Worm (Caenorhabditis elegans) whole organism, late embryonic: Measurements from ENCODE around the gene H23N18.6.

Experiments used
- C08G9.2 ChIP-seq: sonication (generic microtip); optimal IDR thresholded peaks from 2 replicates; lab custom pipeline; 2016; ENCODE audit warnings: mild to moderate bottlenecking, missing genetic modification characterization, moderate library complexity, missing compliant biosample characterization
- C38D4.7 ChIP-seq: fragments of 200-800 bp; sonication (Bioruptor generic); optimal IDR thresholded peaks from 2 replicates; lab custom pipeline; 2018; ENCODE audit warnings: mild to moderate bottlenecking, missing genetic modification characterization, moderate library complexity, missing compliant biosample characterization
- F13H6.1 ChIP-seq: sonication (generic microtip); optimal IDR thresholded peaks from 2 replicates; lab custom pipeline; 2016; ENCODE audit warnings: missing genetic modification characterization, missing compliant biosample characterization
- K02D7.2 ChIP-seq: sonication (generic microtip); optimal IDR thresholded peaks from 2 replicates; lab custom pipeline; 2017; ENCODE audit warnings: mild to moderate bottlenecking, missing genetic modification characterization, missing compliant biosample characterization
- K09A11.1 ChIP-seq: sonication (generic microtip); optimal IDR thresholded peaks from 2 replicates; lab custom pipeline; 2017; ENCODE audit warnings: antibody characterized with exemption, mild to moderate bottlenecking, missing genetic modification characterization, missing compliant biosample characterization; ENCODE audit not compliant: insufficient read depth
- T23F11.4 ChIP-seq: fragments of 200-800 bp; sonication (Bioruptor generic); optimal IDR thresholded peaks from 2 replicates; lab custom pipeline; 2018; ENCODE audit warnings: mild to moderate bottlenecking, missing genetic modification characterization, missing compliant biosample characterization
- Y22D7AL.16 ChIP-seq: sonication (generic microtip); optimal IDR thresholded peaks from 2 replicates; lab custom pipeline; 2016; ENCODE audit warnings: missing genetic modification characterization, missing compliant biosample characterization
- ahr-1 ChIP-seq: sonication (generic microtip); optimal IDR thresholded peaks from 2 replicates; lab custom pipeline; 2016; ENCODE audit warnings: missing genetic modification characterization, missing compliant biosample characterization
- ama-1 ChIP-seq: fragments of 150-350 bp; optimal IDR thresholded peaks from 2 replicates; lab custom pipeline; 2014
- ceh-14 ChIP-seq: sonication (generic microtip); optimal IDR thresholded peaks from 2 replicates; lab custom pipeline; 2016; ENCODE audit warnings: missing genotype, missing genetic modification characterization, missing compliant biosample characterization
- ceh-19 ChIP-seq: fragments of 200-800 bp; sonication (Bioruptor generic); optimal IDR thresholded peaks from 2 replicates; lab custom pipeline; 2018; ENCODE audit warnings: mild to moderate bottlenecking, missing genetic modification characterization, missing compliant biosample characterization
- ceh-22 ChIP-seq: sonication (generic microtip); optimal IDR thresholded peaks from 2 replicates; lab custom pipeline; 2017; ENCODE audit warnings: missing biosample characterization, missing genetic modification characterization
- ceh-24 ChIP-seq: sonication (generic microtip); optimal IDR thresholded peaks from 2 replicates; lab custom pipeline; 2016; ENCODE audit warnings: mild to moderate bottlenecking, missing genetic modification characterization, missing compliant biosample characterization
- ceh-30 ChIP-seq: fragments of 150-350 bp; optimal IDR thresholded peaks from 2 replicates; lab custom pipeline; 2014; ENCODE audit warnings: missing biosample characterization, missing genetic modification characterization
- ceh-31 ChIP-seq: sonication (generic microtip); optimal IDR thresholded peaks from 2 replicates; lab custom pipeline; 2016; ENCODE audit warnings: missing genetic modification characterization, missing compliant biosample characterization
- ceh-34 ChIP-seq: sonication (generic microtip); optimal IDR thresholded peaks from 2 replicates; lab custom pipeline; 2016; ENCODE audit warnings: mild to moderate bottlenecking, missing genetic modification characterization, missing compliant biosample characterization
- ceh-9 ChIP-seq: sonication (generic microtip); optimal IDR thresholded peaks from 2 replicates; lab custom pipeline; 2016; ENCODE audit warnings: mild to moderate bottlenecking, missing genetic modification characterization, inconsistent platforms, missing compliant biosample characterization
- che-1 ChIP-seq: sonication (generic microtip); optimal IDR thresholded peaks from 2 replicates; lab custom pipeline; 2016; ENCODE audit warnings: mild to moderate bottlenecking, missing genetic modification characterization, missing compliant biosample characterization
- dve-1 ChIP-seq: sonication (generic microtip); optimal IDR thresholded peaks from 2 replicates; lab custom pipeline; 2017; ENCODE audit warnings: antibody characterized with exemption, mild to moderate bottlenecking, missing genetic modification characterization, missing compliant biosample characterization
- elt-2 ChIP-seq: sonication (generic microtip); optimal IDR thresholded peaks from 2 replicates; lab custom pipeline; 2016; ENCODE audit warnings: missing genetic modification reagents, missing genetic modification characterization, missing compliant biosample characterization
- elt-4 ChIP-seq: sonication (generic microtip); optimal IDR thresholded peaks from 2 replicates; lab custom pipeline; 2016; ENCODE audit warnings: missing genetic modification characterization, missing compliant biosample characterization
- ets-4 ChIP-seq: sonication (generic microtip); optimal IDR thresholded peaks from 2 replicates; lab custom pipeline; 2016; ENCODE audit warnings: missing genetic modification characterization, missing compliant biosample characterization
- eyg-1 ChIP-seq: sonication (generic microtip); optimal IDR thresholded peaks from 2 replicates; lab custom pipeline; 2016; ENCODE audit warnings: missing genotype, missing genetic modification characterization, missing compliant biosample characterization
- fkh-10 ChIP-seq: fragments of 150-350 bp; optimal IDR thresholded peaks from 2 replicates; lab custom pipeline; 2014; ENCODE audit warnings: missing biosample characterization, missing genetic modification reagents, missing genetic modification characterization
- fkh-6 ChIP-seq: sonication (generic microtip); optimal IDR thresholded peaks from 2 replicates; lab custom pipeline; 2016; ENCODE audit warnings: missing genetic modification characterization, missing compliant biosample characterization
- gmeb-2 ChIP-seq: sonication (generic microtip); optimal IDR thresholded peaks from 2 replicates; lab custom pipeline; 2016; ENCODE audit warnings: missing genetic modification characterization, inconsistent platforms, missing compliant biosample characterization
- hlh-13 ChIP-seq: fragments of 200-800 bp; sonication (Bioruptor generic); optimal IDR thresholded peaks from 2 replicates; lab custom pipeline; 2018; ENCODE audit warnings: mild to moderate bottlenecking, missing genetic modification characterization, missing compliant biosample characterization
- hlh-15 ChIP-seq: sonication (generic microtip); optimal IDR thresholded peaks from 2 replicates; lab custom pipeline; 2016; ENCODE audit warnings: missing genetic modification characterization, missing compliant biosample characterization
- hlh-30 ChIP-seq: sonication (generic microtip); optimal IDR thresholded peaks from 2 replicates; lab custom pipeline; 2017; ENCODE audit warnings: antibody characterized with exemption, missing genetic modification characterization, missing compliant biosample characterization; ENCODE audit not compliant: insufficient read depth
- hlh-8 ChIP-seq: sonication (generic microtip); optimal IDR thresholded peaks from 2 replicates; lab custom pipeline; 2016; ENCODE audit warnings: missing genotype, missing genetic modification characterization, missing compliant biosample characterization
- lim-6 ChIP-seq: sonication (generic microtip); optimal IDR thresholded peaks from 2 replicates; lab custom pipeline; 2016; ENCODE audit warnings: missing genetic modification characterization, missing compliant biosample characterization
- lin-11 ChIP-seq: fragments of 200-800 bp; sonication (Bioruptor generic); optimal IDR thresholded peaks from 2 replicates; lab custom pipeline; 2018; ENCODE audit warnings: mild to moderate bottlenecking, missing genetic modification characterization, missing compliant biosample characterization
- madf-2 ChIP-seq: sonication (generic microtip); optimal IDR thresholded peaks from 2 replicates; lab custom pipeline; 2017; ENCODE audit warnings: missing genetic modification characterization, missing compliant biosample characterization
- mec-3 ChIP-seq: sonication (generic microtip); optimal IDR thresholded peaks from 2 replicates; lab custom pipeline; 2016; ENCODE audit warnings: borderline replicate concordance, missing genetic modification characterization, missing compliant biosample characterization
- nfya-1 ChIP-seq: sonication (generic microtip); optimal IDR thresholded peaks from 2 replicates; lab custom pipeline; 2017; ENCODE audit warnings: missing genetic modification characterization, mild to moderate bottlenecking, missing compliant biosample characterization, antibody characterized with exemption, moderate library complexity
- nhr-232 ChIP-seq: sonication (generic microtip); optimal IDR thresholded peaks from 2 replicates; lab custom pipeline; 2016; ENCODE audit warnings: missing genetic modification characterization, missing compliant biosample characterization
- pag-3 ChIP-seq: sonication (generic microtip); optimal IDR thresholded peaks from 2 replicates; lab custom pipeline; 2016; ENCODE audit warnings: missing compliant biosample characterization, missing genetic modification characterization, borderline replicate concordance
- pax-1 ChIP-seq: fragments of 150-350 bp; optimal IDR thresholded peaks from 2 replicates; lab custom pipeline; 2014; ENCODE audit warnings: missing biosample characterization, missing genetic modification characterization
- pha-2 ChIP-seq: sonication (generic microtip); optimal IDR thresholded peaks from 2 replicates; lab custom pipeline; 2017; ENCODE audit warnings: mild to moderate bottlenecking, missing genetic modification characterization, missing compliant biosample characterization
- pqm-1 ChIP-seq: sonication (generic microtip); optimal IDR thresholded peaks from 2 replicates; lab custom pipeline; 2016; ENCODE audit warnings: missing genetic modification characterization, missing compliant biosample characterization
- ref-2 ChIP-seq: sonication (generic microtip); optimal IDR thresholded peaks from 2 replicates; lab custom pipeline; 2016; ENCODE audit warnings: missing genetic modification characterization, missing compliant biosample characterization
- rnt-1 ChIP-seq: sonication (generic microtip); optimal IDR thresholded peaks from 2 replicates; lab custom pipeline; 2016; ENCODE audit warnings: missing genetic modification characterization, missing compliant biosample characterization
- sdc-2 ChIP-seq: sonication (generic microtip); optimal IDR thresholded peaks from 2 replicates; lab custom pipeline; 2016; ENCODE audit warnings: missing genotype, missing genetic modification characterization, missing compliant biosample characterization
- sox-2 ChIP-seq: fragments of 200-800 bp; sonication (Bioruptor generic); IDR thresholded peaks from 2 replicates; pipeline ENCODE4 v1.3.6; 2022; ENCODE audit warnings: missing genetic modification reagents, missing genetic modification characterization, missing compliant biosample characterization
- sox-4 ChIP-seq: sonication (generic microtip); optimal IDR thresholded peaks from 2 replicates; lab custom pipeline; 2017; ENCODE audit warnings: mild to moderate bottlenecking, missing genetic modification characterization, inconsistent platforms, missing compliant biosample characterization
- tbx-2 ChIP-seq: sonication (generic microtip); optimal IDR thresholded peaks from 2 replicates; lab custom pipeline; 2016; ENCODE audit warnings: missing genetic modification characterization, missing compliant biosample characterization
- tbx-7 ChIP-seq: sonication (generic microtip); optimal IDR thresholded peaks from 2 replicates; lab custom pipeline; 2016; ENCODE audit warnings: missing genotype, missing genetic modification characterization, missing compliant biosample characterization
- ttx-3 ChIP-seq: sonication (generic microtip); optimal IDR thresholded peaks from 2 replicates; lab custom pipeline; 2016; ENCODE audit warnings: missing genetic modification reagents, missing genetic modification characterization, missing compliant biosample characterization
- unc-42 ChIP-seq: sonication (generic microtip); optimal IDR thresholded peaks from 2 replicates; lab custom pipeline; 2016; ENCODE audit warnings: missing genotype, missing genetic modification characterization, missing compliant biosample characterization
- unc-55 ChIP-seq: sonication (generic microtip); optimal IDR thresholded peaks from 2 replicates; lab custom pipeline; 2017; ENCODE audit warnings: missing biosample characterization, missing genetic modification reagents, missing genetic modification characterization
- unc-86 ChIP-seq: sonication (generic microtip); optimal IDR thresholded peaks from 2 replicates; lab custom pipeline; 2016; ENCODE audit warnings: missing genetic modification characterization, missing compliant biosample characterization
- ztf-16 ChIP-seq: sonication (generic microtip); optimal IDR thresholded peaks from 2 replicates; lab custom pipeline; 2017; ENCODE audit warnings: missing genetic modification characterization, missing compliant biosample characterization

The H23N18.6 gene

ce11 chrV:4914879-4915278 is at the start of gene H23N18.6:
H23N18.6 (minus strand) TSS chrV:4915079.
- TF ChIP-seq nhr-232, result no peak
- peak; percentile 60 for TF ChIP-seq elt-2 (tag; lab: Kevin White, UChicago)

DNA sequence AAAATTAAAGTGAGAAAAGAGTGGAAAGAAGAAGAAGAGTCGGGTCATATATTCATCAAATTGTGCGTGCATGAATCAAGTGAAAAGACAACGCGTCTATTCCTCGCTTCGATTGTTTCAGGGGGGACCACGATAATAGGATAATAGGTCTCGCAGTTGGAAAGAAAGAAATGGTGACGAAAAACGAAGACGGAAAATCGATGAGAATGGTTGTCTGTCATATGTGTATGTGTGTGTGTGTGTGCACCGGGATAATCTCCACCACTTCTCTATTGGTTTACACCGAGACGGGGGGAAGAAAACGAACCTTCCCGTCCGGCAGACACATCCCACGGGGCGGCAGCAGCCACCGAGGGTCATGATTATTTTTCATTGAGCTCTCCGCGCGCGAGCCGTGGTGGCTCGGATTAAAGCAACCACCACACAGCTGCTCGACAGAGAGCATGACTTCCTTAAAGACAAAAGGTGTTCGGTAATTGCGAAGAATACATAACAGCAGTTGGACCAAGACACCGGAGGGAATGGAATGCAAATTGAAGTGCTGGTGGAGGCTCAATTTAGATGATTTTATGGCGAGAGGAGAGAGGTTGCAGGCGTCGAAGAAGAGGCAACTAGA is 49.2 kb upstream of the H23N18.6 start:
- TF ChIP-seq tbx-2 (tag; lab: Kevin White, UChicago) (peak; percentile 45), ceh-22 (tag; lab: Kevin White, UChicago) (no peak), fkh-6 (tag; lab: Kevin White, UChicago) (peak; percentile 16), unc-42 (tag; lab: Kevin White, UChicago) (peak; percentile 70), sox-4 (tag; lab: Kevin White, UChicago) (no peak), eyg-1 (tag; lab: Kevin White, UChicago) (no peak), gmeb-2 (tag; lab: Kevin White, UChicago) (no peak), hlh-13 (GFP tag; lab: Kevin White, UChicago) (no peak), unc-86 (tag; lab: Kevin White, UChicago) (no peak), K09A11.1 (tag; lab: Kevin White, UChicago) (no peak), hlh-15 (no peak), tbx-7 (no peak), F13H6.1 (no peak), ets-4 (tag; lab: Kevin White, UChicago) (no peak), C08G9.2 (tag; lab: Kevin White, UChicago) (no peak), ceh-14 (tag; lab: Kevin White, UChicago) (no peak), T23F11.4 (GFP tag; lab: Kevin White, UChicago) (no peak), ceh-31 (tag; lab: Kevin White, UChicago) (peak; percentile 57), K02D7.2 (tag; lab: Kevin White, UChicago) (no peak), sdc-2 (no peak), pax-1 (no peak), fkh-10 (GFP tag; lab: Kevin White, UChicago) (no peak), ama-1 (lab: Kevin White, UChicago) (no peak), hlh-8 (no peak), ceh-30 (tag; lab: Kevin White, UChicago) (no peak), lin-11 (tag; lab: Kevin White, UChicago) (no peak), unc-55 (GFP tag; lab: Kevin White, UChicago) (peak; percentile 81), pag-3 (no peak), nfya-1 (tag; lab: Kevin White, UChicago) (peak; percentile 65), madf-2 (no peak), ceh-24 (tag; lab: Kevin White, UChicago) (no peak), lim-6 (tag; lab: Kevin White, UChicago) (no peak), elt-4 (tag; lab: Kevin White, UChicago) (no peak), Y22D7AL.16 (tag; lab: Kevin White, UChicago) (no peak), ceh-34 (tag; lab: Kevin White, UChicago) (peak; percentile 71), C38D4.7 (no peak), ahr-1 (tag; lab: Kevin White, UChicago) (no peak), pha-2 (tag; lab: Kevin White, UChicago) (peak; percentile 13), pqm-1 (no peak), ceh-9 (tag; lab: Kevin White, UChicago) (no peak), sox-2 (GFP tag; lab: Robert Waterston, UW) (no peak), ztf-16 (no peak), ceh-19 (GFP tag; lab: Kevin White, UChicago) (peak; percentile 60), mec-3 (tag; lab: Kevin White, UChicago) (no peak), ref-2 (tag; lab: Kevin White, UChicago) (peak; percentile 64), che-1 (tag; lab: Kevin White, UChicago) (no peak), dve-1 (tag; lab: Kevin White, UChicago) (no peak), hlh-30 (tag; lab: Kevin White, UChicago) (peak; percentile 7), rnt-1 (peak; percentile 34), ttx-3 (tag; lab: Kevin White, UChicago) (no peak)
